Worm (Caenorhabditis elegans): ENCODE data around the gene F53B3.5.

DNA sequence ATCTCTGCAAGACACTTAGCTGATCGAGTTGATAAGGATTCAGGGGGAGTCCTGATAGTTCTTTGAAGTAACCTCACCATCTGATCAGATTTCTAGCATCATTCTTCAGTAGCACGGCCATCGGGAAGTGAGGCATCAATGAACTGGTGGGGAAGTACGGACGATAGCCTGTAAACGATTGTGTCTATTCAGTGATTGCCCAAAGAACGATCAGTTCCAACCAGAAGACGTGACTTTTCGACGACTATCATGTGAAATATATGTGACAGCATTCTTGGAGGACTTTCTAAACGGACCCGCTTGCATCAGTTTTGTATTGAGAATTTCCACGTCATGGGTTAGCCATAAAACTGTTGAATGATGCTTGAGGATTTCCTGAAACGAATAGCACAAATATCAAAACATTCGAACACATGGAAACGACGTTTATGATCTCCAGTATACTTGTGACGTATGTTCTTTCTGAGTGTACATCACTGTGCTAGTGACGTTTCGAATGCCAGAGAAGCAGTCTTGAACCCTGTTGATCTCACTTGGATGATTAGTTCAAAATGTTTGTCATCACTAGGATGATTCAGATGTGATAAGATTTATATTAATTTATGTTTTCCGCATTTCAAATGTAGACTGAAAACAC is 13.8 kb upstream of the F53B3.5 start:
- TF ChIP-seq elt-3 (tag; optimal IDR thresholded peaks at IDR 0.05) (no peak), unc-39 (tag; optimal IDR thresholded peaks at IDR 0.05) (no peak), snpc-4 (tag; optimal IDR thresholded peaks at IDR 0.05) (no peak), M03D4.4 (tag; optimal IDR thresholded peaks at IDR 0.05) (no peak)

Measured in whole organism, mixed stage, embryonic.